Worm (Caenorhabditis elegans) whole organism, L2 larva: ENCODE data around the gene Y59H11AM.4.

ENCODE experiments used
- ceh-82 ChIP-seq: fragments of 150-350 bp; optimal IDR thresholded peaks from 2 replicates; lab custom pipeline; 2014; ENCODE audit warnings: missing biosample characterization, missing genetic modification characterization
- nhr-23 ChIP-seq: fragments of 150-350 bp; optimal IDR thresholded peaks from 2 replicates; lab custom pipeline; 2014; ENCODE audit warnings: missing biosample characterization, missing genetic modification reagents, missing genetic modification characterization

- no peak for TF ChIP-seq ceh-82 (tag; lab: Kevin White, UChicago)
- TF ChIP-seq nhr-23 (tag; lab: Kevin White, UChicago), result no peak
Observed at ce11 chrIV:8539645-8540044, 30.5 kb downstream of the Y59H11AM.4 start.
